Fruit fly (Drosophila melanogaster) whole organism: Measurements from ENCODE around the gene CG32985.

Experiments used
- CG8478 ChIP-seq: fragments of >200 bp; optimal IDR thresholded peaks from 2 replicates; lab custom pipeline; 2018; ENCODE audit warnings: inconsistent platforms
- Dll ChIP-seq: fragments of >200 bp; optimal IDR thresholded peaks from 2 replicates; lab custom pipeline; 2017
- pan ChIP-seq: fragments of >200 bp; optimal IDR thresholded peaks from 2 replicates; lab custom pipeline; 2017
- psq ChIP-seq: fragments of >200 bp; optimal IDR thresholded peaks from 2 replicates; lab custom pipeline; 2017
- usp ChIP-seq: fragments of >200 bp; optimal IDR thresholded peaks from 2 replicates; lab custom pipeline; 2017; ENCODE audit warnings: missing biosample characterization, missing genetic modification characterization, mixed read lengths

dm6 chr2L:8947989-8948388 lies 14.3 kb upstream of the CG32985 start:
- TF ChIP-seq Dll (lab: Kevin White, UChicago) (no peak), pan (lab: Kevin White, UChicago) (no peak), usp (no peak), CG8478 (lab: Kevin White, UChicago) (no peak), psq (lab: Kevin White, UChicago) (no peak)
